Worm (Caenorhabditis elegans) whole organism, L3 larva: Measurements from ENCODE around the gene F46H5.2.

Experiments used
- ZK546.5 ChIP-seq: sonication (generic microtip); optimal IDR thresholded peaks from 2 replicates; lab custom pipeline; 2017; ENCODE audit warnings: missing biosample characterization, missing genetic modification characterization
- ceh-16 ChIP-seq: sonication (generic microtip); optimal IDR thresholded peaks from 2 replicates; lab custom pipeline; 2017; ENCODE audit warnings: missing biosample characterization, missing genetic modification characterization
- ceh-28 ChIP-seq: fragments of 150-350 bp; optimal IDR thresholded peaks from 2 replicates; lab custom pipeline; 2014; ENCODE audit warnings: missing biosample characterization, missing genetic modification reagents, missing genetic modification characterization
- ceh-82 ChIP-seq: fragments of 150-350 bp; optimal IDR thresholded peaks from 2 replicates; lab custom pipeline; 2014; ENCODE audit warnings: missing biosample characterization, missing genetic modification characterization
- ceh-9 ChIP-seq: sonication (generic microtip); optimal IDR thresholded peaks from 2 replicates; lab custom pipeline; 2018; ENCODE audit warnings: missing biosample characterization, missing genetic modification characterization
- egl-5 ChIP-seq: fragments of 150-350 bp; optimal IDR thresholded peaks from 2 replicates; lab custom pipeline; 2017; ENCODE audit warnings: missing biosample characterization, missing genetic modification reagents, missing genetic modification characterization, inconsistent platforms
- elt-2 ChIP-seq: sonication (generic microtip); optimal IDR thresholded peaks from 2 replicates; lab custom pipeline; 2016; ENCODE audit warnings: missing genetic modification reagents, mild to moderate bottlenecking, missing genetic modification characterization, missing compliant biosample characterization
- elt-3 ChIP-seq, 3 experiments: fragments of 150-350 bp in 1 of 3; sonication (generic microtip) in 2 of 3; optimal IDR thresholded peaks; 2 replicates in 2 of 3; 4 replicates in 1 of 3; lab custom pipeline; 2014 to 2017; ENCODE audit warnings: missing biosample characterization in 3 of 3, missing genetic modification characterization in 3 of 3
- eor-1 ChIP-seq, 2 experiments: fragments of 150-350 bp; optimal IDR thresholded peaks; 2 replicates each; lab custom pipeline; 2014 to 2018; ENCODE audit warnings: missing biosample characterization in 2 of 2, missing genetic modification characterization in 2 of 2
- fkh-10 ChIP-seq: sonication (generic microtip); optimal IDR thresholded peaks from 2 replicates; lab custom pipeline; 2017; ENCODE audit warnings: missing biosample characterization, missing genetic modification reagents, missing genetic modification characterization
- fkh-2 ChIP-seq: fragments of 150-350 bp; optimal IDR thresholded peaks from 2 replicates; lab custom pipeline; 2014; ENCODE audit warnings: missing biosample characterization, missing genetic modification reagents, missing genetic modification characterization
- hmg-11 ChIP-seq: sonication (generic microtip); optimal IDR thresholded peaks from 2 replicates; lab custom pipeline; 2016; ENCODE audit warnings: missing genetic modification characterization, missing compliant biosample characterization
- lin-15B ChIP-seq: fragments of 150-350 bp; optimal IDR thresholded peaks from 2 replicates; lab custom pipeline; 2014; ENCODE audit warnings: missing biosample characterization, missing genetic modification characterization
- lin-39 ChIP-seq: fragments of 150-350 bp; optimal IDR thresholded peaks from 2 replicates; lab custom pipeline; 2018; ENCODE audit warnings: missing biosample characterization, missing genetic modification reagents, missing genetic modification characterization
- lsy-12 ChIP-seq: sonication (generic microtip); optimal IDR thresholded peaks from 2 replicates; lab custom pipeline; 2016; ENCODE audit warnings: mild to moderate bottlenecking, missing genetic modification characterization, missing compliant biosample characterization
- mdl-1 ChIP-seq: fragments of 150-350 bp; optimal IDR thresholded peaks from 2 replicates; lab custom pipeline; 2014; ENCODE audit warnings: missing biosample characterization, missing genetic modification characterization
- mml-1 ChIP-seq: fragments of 150-350 bp; sonication (generic microtip); optimal IDR thresholded peaks from 3 replicates; lab custom pipeline; 2014; ENCODE audit warnings: missing biosample characterization, missing genetic modification characterization
- nhr-11 ChIP-seq: fragments of 150-350 bp; optimal IDR thresholded peaks from 2 replicates; lab custom pipeline; 2014; ENCODE audit warnings: missing biosample characterization, missing genetic modification characterization
- nhr-237 ChIP-seq: fragments of 150-350 bp; optimal IDR thresholded peaks from 2 replicates; lab custom pipeline; 2014; ENCODE audit warnings: missing biosample characterization, missing genetic modification characterization
- nhr-43 ChIP-seq: sonication (generic microtip); optimal IDR thresholded peaks from 2 replicates; lab custom pipeline; 2016; ENCODE audit warnings: mild to moderate bottlenecking, missing genetic modification characterization, missing compliant biosample characterization; ENCODE audit not compliant: poor library complexity, severe bottlenecking
- nhr-76 ChIP-seq: fragments of 150-350 bp; sonication (generic microtip); optimal IDR thresholded peaks from 5 replicates; lab custom pipeline; 2014; ENCODE audit warnings: missing biosample characterization, missing genetic modification characterization
- nhr-77 ChIP-seq: fragments of 150-350 bp; optimal IDR thresholded peaks from 2 replicates; lab custom pipeline; 2014; ENCODE audit warnings: missing biosample characterization, missing genetic modification characterization
- pha-4 ChIP-seq: fragments of 150-350 bp; optimal IDR thresholded peaks from 2 replicates; lab custom pipeline; 2014; ENCODE audit warnings: missing biosample characterization, missing genetic modification reagents, missing genetic modification characterization
- pqm-1 ChIP-seq: fragments of 150-350 bp; optimal IDR thresholded peaks from 2 replicates; lab custom pipeline; 2017; ENCODE audit warnings: missing biosample characterization, missing genetic modification characterization, inconsistent platforms
- sea-2 ChIP-seq: fragments of 150-350 bp; sonication (generic microtip); optimal IDR thresholded peaks from 4 replicates; lab custom pipeline; 2014; ENCODE audit warnings: missing biosample characterization, missing genetic modification reagents, missing genetic modification characterization
- skn-1 ChIP-seq: fragments of 150-350 bp; optimal IDR thresholded peaks from 2 replicates; lab custom pipeline; 2014; ENCODE audit warnings: missing biosample characterization, missing genetic modification characterization
- tbx-2 ChIP-seq: sonication (generic microtip); optimal IDR thresholded peaks from 2 replicates; lab custom pipeline; 2016; ENCODE audit warnings: mild to moderate bottlenecking, missing genetic modification characterization, missing compliant biosample characterization
- unc-39 ChIP-seq: sonication (generic microtip); optimal IDR thresholded peaks from 4 replicates; lab custom pipeline; 2017; ENCODE audit warnings: missing biosample characterization, missing genetic modification characterization
- unc-62 ChIP-seq: fragments of 150-350 bp; sonication (generic microtip); optimal IDR thresholded peaks from 4 replicates; lab custom pipeline; 2014; ENCODE audit warnings: missing biosample characterization, missing genetic modification reagents, missing genetic modification characterization
- zag-1 ChIP-seq: fragments of 150-350 bp; optimal IDR thresholded peaks from 2 replicates; lab custom pipeline; 2014; ENCODE audit warnings: missing biosample characterization, missing genetic modification characterization

Gene F46H5.2

ce11 chrX:7289565-7289964 is 24.1 kb downstream of the F46H5.2 start:
- TF ChIP-seq egl-5 (tag; lab: Kevin White, UChicago) (peak; percentile 35), fkh-2 (tag; lab: Kevin White, UChicago) (no peak)
- TF ChIP-seq, all 47 proteins: peak for 1

ce11 chrX:7290859-7291628 is 25.6 kb downstream of the F46H5.2 start:
- TF ChIP-seq elt-2, result peak; percentile 23
- TF ChIP-seq pha-4 (tag; lab: Kevin White, UChicago), result peak; percentile 65
- TF ChIP-seq pqm-1 (tag; lab: Kevin White, UChicago), result no peak

- TF ChIP-seq pqm-1 (tag; lab: Kevin White, UChicago) (peak; percentile 80), elt-2 (peak; percentile 71), fkh-2 (tag; lab: Kevin White, UChicago) (no peak), nhr-77 (no peak), pha-4 (tag; lab: Kevin White, UChicago) (peak; percentile 41), eor-1 (tag; optimal IDR thresholded peaks at IDR 0.05; lab: Kevin White, UChicago) (no peak), lsy-12 (no peak), mdl-1 (tag; lab: Kevin White, UChicago) (no peak)
- TF ChIP-seq, all 47 proteins: peak for 3
Observed at ce11 chrX:7291810-7292209, 26.4 kb downstream of the F46H5.2 start, which contains the start of gene lron-7. Gene lron-7 (plus strand): TSS chrX:7292132.

- TF ChIP-seq unc-39 (tag; lab: Kevin White, UChicago) (no peak), skn-1 (tag; lab: Kevin White, UChicago) (no peak), tbx-2 (tag; lab: Kevin White, UChicago) (no peak), nhr-11 (tag; lab: Kevin White, UChicago) (no peak), lin-39 (tag; lab: Kevin White, UChicago) (no peak), ceh-16 (tag; lab: Kevin White, UChicago) (no peak), lsy-12 (no peak), ceh-9 (tag; lab: Kevin White, UChicago) (no peak), unc-62 (GFP tag; lab: Kevin White, UChicago) (no peak), eor-1 (tag; optimal IDR thresholded peaks at IDR 0.05; lab: Kevin White, UChicago) (no peak)
Observed at ce11 chrX:7296310-7296709, 30.9 kb downstream of the F46H5.2 start.

- no peak for TF ChIP-seq skn-1 (tag; lab: Kevin White, UChicago)
- no peak for TF ChIP-seq nhr-43
- TF ChIP-seq unc-62 (GFP tag; lab: Kevin White, UChicago), result no peak
- no peak for TF ChIP-seq ZK546.5 (tag; lab: Kevin White, UChicago)
- no peak for TF ChIP-seq hmg-11 (tag; lab: Kevin White, UChicago)
- no peak for TF ChIP-seq unc-39 (tag; lab: Kevin White, UChicago)
- TF ChIP-seq sea-2 (GFP tag; lab: Kevin White, UChicago), result no peak
- TF ChIP-seq nhr-237 (tag; lab: Kevin White, UChicago), result no peak
- no peak for TF ChIP-seq zag-1
- no peak for TF ChIP-seq nhr-77
- no peak for TF ChIP-seq lsy-12
- no peak for TF ChIP-seq ceh-28 (tag; lab: Kevin White, UChicago)
- no peak for TF ChIP-seq lin-39 (tag; lab: Kevin White, UChicago)
- TF ChIP-seq elt-2, result no peak
- TF ChIP-seq nhr-76 (tag; lab: Kevin White, UChicago), result no peak
- TF ChIP-seq pha-4 (tag; lab: Kevin White, UChicago), result no peak
- TF ChIP-seq egl-5 (tag; lab: Kevin White, UChicago), result no peak
- TF ChIP-seq elt-3 (tag; optimal IDR thresholded peaks at IDR 0.05; lab: Kevin White, UChicago), result no peak
- TF ChIP-seq lin-15B, result no peak
- TF ChIP-seq ceh-9 (tag; lab: Kevin White, UChicago), result no peak
Observed at ce11 chrX:7298652-7299051, 33.2 kb downstream of the F46H5.2 start, which contains the start of gene K03A1.4. Gene K03A1.4 (minus strand): TSS chrX:7298752.

ce11 chrX:7303115-7303514 is 37.7 kb downstream of the F46H5.2 start:
- TF ChIP-seq lin-15B (no peak), mdl-1 (tag; lab: Kevin White, UChicago) (no peak), fkh-10 (GFP tag; lab: Kevin White, UChicago) (no peak), fkh-2 (tag; lab: Kevin White, UChicago) (no peak), nhr-76 (tag; lab: Kevin White, UChicago) (no peak), ceh-82 (tag; lab: Kevin White, UChicago) (no peak), elt-2 (peak; percentile 62), sea-2 (GFP tag; lab: Kevin White, UChicago) (no peak), mml-1 (tag; lab: Kevin White, UChicago) (no peak), pqm-1 (tag; lab: Kevin White, UChicago) (peak; percentile 36)
- TF ChIP-seq, all 47 proteins: peak for 2
